Worm (Caenorhabditis elegans) whole organism, early embryonic: ENCODE data around the gene Y67D8C.9.

ENCODE experiments used
- F13C5.2 ChIP-seq: sonication (generic microtip); optimal IDR thresholded peaks from 2 replicates; lab custom pipeline; 2017; ENCODE audit warnings: mild to moderate bottlenecking, missing genetic modification characterization, inconsistent platforms, missing compliant biosample characterization
- aly-1 ChIP-seq: sonication (generic microtip); optimal IDR thresholded peaks from 2 replicates; lab custom pipeline; 2016; ENCODE audit warnings: missing genetic modification characterization, missing compliant biosample characterization
- ets-7 ChIP-seq: sonication (generic microtip); optimal IDR thresholded peaks from 2 replicates; lab custom pipeline; 2016; ENCODE audit warnings: missing genotype, missing genetic modification characterization, missing compliant biosample characterization
- flt-1 ChIP-seq: fragments of 200-800 bp; sonication (Bioruptor generic); IDR thresholded peaks from 2 replicates; pipeline ENCODE4 v1.3.6; 2022; ENCODE audit warnings: missing genetic modification characterization, missing compliant biosample characterization
- sea-1 ChIP-seq: fragments of 200-800 bp; sonication (Bioruptor generic); conservative IDR thresholded peaks from 2 replicates; pipeline ENCODE4 v1.3.6; 2022; ENCODE audit warnings: missing genetic modification characterization, missing compliant biosample characterization
- tbx-11 ChIP-seq: fragments of 200-800 bp; sonication (Bioruptor generic); IDR thresholded peaks from 2 replicates; pipeline ENCODE4 v1.3.6; 2022; ENCODE audit warnings: missing genetic modification characterization, missing compliant biosample characterization
- tbx-37 ChIP-seq: fragments of 200-800 bp; sonication (Bioruptor generic); conservative IDR thresholded peaks from 2 replicates; pipeline ENCODE4 v1.3.6; 2022; ENCODE audit warnings: missing genetic modification reagents, missing genetic modification characterization, missing compliant biosample characterization
- tra-4 ChIP-seq: sonication (generic microtip); optimal IDR thresholded peaks from 2 replicates; lab custom pipeline; 2017; ENCODE audit warnings: missing genetic modification characterization, missing compliant biosample characterization

DNA sequence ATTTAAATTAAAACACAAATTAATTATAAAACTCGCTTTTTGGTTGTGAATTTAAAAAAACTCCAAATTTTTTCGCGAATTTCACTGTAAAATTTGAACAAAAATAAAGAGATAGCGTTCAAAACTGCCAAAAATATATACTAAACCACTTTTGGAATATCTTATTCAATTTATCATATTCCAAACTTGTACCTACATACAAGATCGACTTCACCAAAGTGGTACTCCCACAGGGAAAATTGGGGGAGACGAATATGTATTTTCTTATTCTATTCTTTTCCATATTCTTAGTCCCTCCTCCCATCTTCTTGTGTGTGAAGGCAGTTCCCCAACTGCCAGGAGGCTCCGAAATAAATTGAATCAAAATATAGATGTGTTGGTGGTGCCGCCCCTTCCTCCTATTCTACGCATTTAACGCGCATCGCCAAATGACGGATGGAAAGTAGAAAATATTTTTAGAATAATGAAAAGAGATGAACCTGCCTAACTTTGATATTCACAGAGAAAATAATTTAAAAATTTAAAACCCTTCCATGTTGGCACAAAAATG lies 9.3 kb upstream of the Y67D8C.9 start:
- TF ChIP-seq sea-1 (no peak), flt-1 (GFP tag; lab: Robert Waterston, UW) (no peak), F13C5.2 (no peak), tbx-11 (GFP tag; lab: Robert Waterston, UW) (no peak), tra-4 (tag; lab: Kevin White, UChicago) (no peak), aly-1 (no peak), ets-7 (tag; lab: Kevin White, UChicago) (no peak), tbx-37 (GFP tag; lab: Robert Waterston, UW) (no peak)
